Fruit fly (Drosophila melanogaster): Measurements from ENCODE around the gene CG15343.

DNA sequence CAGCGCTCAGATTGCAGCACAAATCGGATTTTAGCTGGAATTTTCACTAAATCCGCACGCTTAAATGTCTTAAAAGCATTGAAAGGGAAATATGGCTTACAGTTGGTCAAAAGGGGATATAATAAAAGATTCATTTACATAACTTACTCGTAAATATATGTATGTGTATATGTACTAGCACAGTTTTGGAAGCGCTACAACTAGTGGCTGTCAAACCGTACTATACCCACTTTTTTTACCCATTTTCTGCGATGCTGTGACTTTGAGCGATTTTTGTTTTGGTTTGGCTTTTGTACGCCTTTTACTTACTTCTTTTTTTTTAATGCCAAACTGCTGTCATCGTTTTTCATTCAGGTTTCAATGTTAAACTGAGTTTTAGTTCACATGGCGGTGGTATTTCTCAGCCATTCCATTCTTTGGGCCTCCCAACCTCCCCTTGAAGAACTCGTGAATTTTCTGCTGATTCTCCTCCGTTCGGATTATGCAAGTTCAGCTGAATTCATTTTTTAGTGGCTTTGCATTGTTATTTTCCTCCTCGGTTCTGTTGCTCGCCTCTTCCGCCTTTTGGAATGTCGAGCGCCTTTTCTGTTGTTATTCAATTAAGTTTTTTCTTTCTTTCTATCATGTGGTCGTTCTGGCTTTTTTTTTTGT, 39.6 kb downstream of the CG15343 start:
- TF ChIP-seq Met (GFP tag; optimal IDR thresholded peaks at IDR 0.05) (no peak), Sox14 (GFP tag; optimal IDR thresholded peaks at IDR 0.05) (no peak), CG11902 (GFP tag; optimal IDR thresholded peaks at IDR 0.05) (no peak), Gug (GFP tag; IDR thresholded peaks at IDR 0.05) (no peak), Blimp-1 (GFP tag; optimal IDR thresholded peaks at IDR 0.05) (no peak), Hr38 (GFP tag; optimal IDR thresholded peaks at IDR 0.05) (no peak), CG31627 (GFP tag; optimal IDR thresholded peaks at IDR 0.05) (no peak)

Data from whole organism, prepupa.